Worm (Caenorhabditis elegans): ENCODE results near the gene clec-24.

- no peak for TF ChIP-seq ama-1 (optimal IDR thresholded peaks at IDR 0.05)
- no peak for TF ChIP-seq ceh-36 (tag; optimal IDR thresholded peaks at IDR 0.05)
- no peak for TF ChIP-seq ceh-13 (GFP tag; optimal IDR thresholded peaks at IDR 0.05)
- TF ChIP-seq sea-1 (GFP tag; conservative IDR thresholded peaks at IDR 0.05), result no peak
- no peak for TF ChIP-seq tbx-11 (GFP tag; IDR thresholded peaks at IDR 0.05)
- TF ChIP-seq flt-1 (GFP tag; IDR thresholded peaks at IDR 0.05), result no peak
- TF ChIP-seq aly-1 (tag; optimal IDR thresholded peaks at IDR 0.05), result no peak
- TF ChIP-seq scrt-1 (GFP tag; IDR thresholded peaks at IDR 0.05), result no peak
- TF ChIP-seq hnd-1 (tag; optimal IDR thresholded peaks at IDR 0.05), result no peak
- no peak for TF ChIP-seq pes-1 (GFP tag; IDR thresholded peaks at IDR 0.05)
Measured at ce11 chrV:16899355-16899754, 37.5 kb downstream of the clec-24 start, which contains the start of gene fbxa-45.
